Worm (Caenorhabditis elegans): ENCODE results near the gene CC8.3.

Gene CC8.3

ce11 chrIV:3646338-3647154, 4.5 kb upstream of the CC8.3 start:
- TF ChIP-seq ceh-28 (tag; optimal IDR thresholded peaks at IDR 0.05) (peak; percentile 66), mdl-1 (tag; optimal IDR thresholded peaks at IDR 0.05) (no peak), ama-1 (optimal IDR thresholded peaks at IDR 0.05) (peak; percentile 69)

- TF ChIP-seq ztf-11 (tag; optimal IDR thresholded peaks at IDR 0.05) (no peak), nhr-76 (tag; optimal IDR thresholded peaks at IDR 0.05) (no peak), R02D3.7 (tag; optimal IDR thresholded peaks at IDR 0.05) (no peak)
These were observed 3.4 kb upstream of the CC8.3 start for ce11 chrIV:3645487-3645886.

- TF ChIP-seq ceh-28 (tag; optimal IDR thresholded peaks at IDR 0.05) = peak; percentile 44
- peak; percentile 55 for TF ChIP-seq nhr-43 (tag; optimal IDR thresholded peaks at IDR 0.05; ENCODE audit: poor library complexity, severe bottlenecking)
- TF ChIP-seq daf-12 (tag; optimal IDR thresholded peaks at IDR 0.05) = no peak
- TF ChIP-seq jun-1 (tag; optimal IDR thresholded peaks at IDR 0.05) = no peak
- TF ChIP-seq nhr-25 (tag; optimal IDR thresholded peaks at IDR 0.05) = peak; percentile 32
- TF ChIP-seq snpc-4 (tag; optimal IDR thresholded peaks at IDR 0.05) = no peak
- peak; percentile 49 for TF ChIP-seq lsy-12 (tag; optimal IDR thresholded peaks at IDR 0.05)
- TF ChIP-seq ztf-4 (tag; optimal IDR thresholded peaks at IDR 0.05) = peak; percentile 80
- peak in 1 of 3 experiments; percentile 16 for TF ChIP-seq elt-3 (tag; optimal IDR thresholded peaks at IDR 0.05)
These were observed 2.8 kb upstream of the CC8.3 start for ce11 chrIV:3644863-3645378.

ce11 chrIV:3638250-3638926, 3.7 kb downstream of the CC8.3 start:
- TF ChIP-seq daf-12 (tag; optimal IDR thresholded peaks at IDR 0.05) (no peak), pha-4 (tag; optimal IDR thresholded peaks at IDR 0.05) (peak; percentile 52), lin-15B (tag; optimal IDR thresholded peaks at IDR 0.05) (peak; percentile 40)

- TF ChIP-seq nhr-25 (tag; optimal IDR thresholded peaks at IDR 0.05) (peak; percentile 35), jun-1 (tag; optimal IDR thresholded peaks at IDR 0.05) (peak; percentile 56), ama-1 (optimal IDR thresholded peaks at IDR 0.05) (no peak), hmg-11 (tag; optimal IDR thresholded peaks at IDR 0.05) (peak; percentile 99), ceh-16 (tag; optimal IDR thresholded peaks at IDR 0.05) (no peak), nhr-237 (tag; optimal IDR thresholded peaks at IDR 0.05) (no peak), R02D3.7 (tag; optimal IDR thresholded peaks at IDR 0.05) (peak; percentile 2), elt-1 (tag; optimal IDR thresholded peaks at IDR 0.05) (no peak), elt-3 (tag; optimal IDR thresholded peaks at IDR 0.05) (no peak), nhr-43 (tag; optimal IDR thresholded peaks at IDR 0.05; ENCODE audit: poor library complexity, severe bottlenecking) (peak; percentile 73), egl-5 (tag; optimal IDR thresholded peaks at IDR 0.05) (no peak), lsy-12 (tag; optimal IDR thresholded peaks at IDR 0.05) (peak; percentile 66), snpc-4 (tag; optimal IDR thresholded peaks at IDR 0.05) (peak; percentile 68), pha-4 (tag; optimal IDR thresholded peaks at IDR 0.05) (peak; percentile 49), lin-39 (tag; optimal IDR thresholded peaks at IDR 0.05) (peak; percentile 64), unc-39 (tag; optimal IDR thresholded peaks at IDR 0.05) (no peak), elt-2 (tag; optimal IDR thresholded peaks at IDR 0.05) (peak; percentile 43), lin-15B (tag; optimal IDR thresholded peaks at IDR 0.05) (peak; percentile 16), mdl-1 (tag; optimal IDR thresholded peaks at IDR 0.05) (peak; percentile 65), ceh-82 (tag; optimal IDR thresholded peaks at IDR 0.05) (no peak), tbx-2 (tag; optimal IDR thresholded peaks at IDR 0.05) (peak; percentile 58), nhr-67 (tag; optimal IDR thresholded peaks at IDR 0.05) (no peak), nfya-1 (tag; optimal IDR thresholded peaks at IDR 0.05; ENCODE audit: insufficient read depth) (peak; percentile 79), ZK546.5 (tag; optimal IDR thresholded peaks at IDR 0.05) (no peak), nhr-23 (tag; optimal IDR thresholded peaks at IDR 0.05) (peak; percentile 28), ztf-11 (tag; optimal IDR thresholded peaks at IDR 0.05) (no peak)
These were observed 5.5 kb downstream of the CC8.3 start, which contains the start of gene madf-9 for ce11 chrIV:3636528-3637129. Gene madf-9 (plus strand): TSS chrIV:3637079.
